Worm (Caenorhabditis elegans) whole organism, L3 larva: ENCODE results near the gene cct-1.

Experiments used
- R02D3.7 ChIP-seq: fragments of 150-350 bp; optimal IDR thresholded peaks from 2 replicates; lab custom pipeline; 2014; ENCODE audit warnings: missing biosample characterization, missing genetic modification characterization
- ZK546.5 ChIP-seq: sonication (generic microtip); optimal IDR thresholded peaks from 2 replicates; lab custom pipeline; 2017; ENCODE audit warnings: missing biosample characterization, missing genetic modification characterization
- aly-2 ChIP-seq: fragments of 150-350 bp; optimal IDR thresholded peaks from 2 replicates; lab custom pipeline; 2014; ENCODE audit warnings: missing biosample characterization, missing genetic modification characterization
- ama-1 ChIP-seq: fragments of 150-350 bp; optimal IDR thresholded peaks from 2 replicates; lab custom pipeline; 2018
- ceh-16 ChIP-seq: sonication (generic microtip); optimal IDR thresholded peaks from 2 replicates; lab custom pipeline; 2017; ENCODE audit warnings: missing biosample characterization, missing genetic modification characterization
- ceh-28 ChIP-seq: fragments of 150-350 bp; optimal IDR thresholded peaks from 2 replicates; lab custom pipeline; 2014; ENCODE audit warnings: missing biosample characterization, missing genetic modification reagents, missing genetic modification characterization
- ceh-82 ChIP-seq: fragments of 150-350 bp; optimal IDR thresholded peaks from 2 replicates; lab custom pipeline; 2014; ENCODE audit warnings: missing biosample characterization, missing genetic modification characterization
- ceh-9 ChIP-seq: sonication (generic microtip); optimal IDR thresholded peaks from 2 replicates; lab custom pipeline; 2018; ENCODE audit warnings: missing biosample characterization, missing genetic modification characterization
- daf-12 ChIP-seq: fragments of 150-350 bp; optimal IDR thresholded peaks from 2 replicates; lab custom pipeline; 2014; ENCODE audit warnings: missing biosample characterization, missing genetic modification reagents, missing genetic modification characterization
- egl-27 ChIP-seq: sonication (generic microtip); optimal IDR thresholded peaks from 4 replicates; lab custom pipeline; 2017; ENCODE audit warnings: missing biosample characterization, missing genetic modification reagents, missing genetic modification characterization
- egl-5 ChIP-seq: fragments of 150-350 bp; optimal IDR thresholded peaks from 2 replicates; lab custom pipeline; 2017; ENCODE audit warnings: missing biosample characterization, missing genetic modification reagents, missing genetic modification characterization, inconsistent platforms
- elt-1 ChIP-seq: fragments of 150-350 bp; optimal IDR thresholded peaks from 2 replicates; lab custom pipeline; 2014; ENCODE audit warnings: missing biosample characterization, missing genetic modification characterization
- elt-2 ChIP-seq: sonication (generic microtip); optimal IDR thresholded peaks from 2 replicates; lab custom pipeline; 2016; ENCODE audit warnings: missing genetic modification reagents, mild to moderate bottlenecking, missing genetic modification characterization, missing compliant biosample characterization
- elt-3 ChIP-seq, 3 experiments: fragments of 150-350 bp in 1 of 3; sonication (generic microtip) in 2 of 3; optimal IDR thresholded peaks; 2 replicates in 2 of 3; 4 replicates in 1 of 3; lab custom pipeline; 2014 to 2017; ENCODE audit warnings: missing biosample characterization in 3 of 3, missing genetic modification characterization in 3 of 3
- eor-1 ChIP-seq, 2 experiments: fragments of 150-350 bp; optimal IDR thresholded peaks; 2 replicates each; lab custom pipeline; 2014 to 2018; ENCODE audit warnings: missing biosample characterization in 2 of 2, missing genetic modification characterization in 2 of 2
- fkh-10 ChIP-seq: sonication (generic microtip); optimal IDR thresholded peaks from 2 replicates; lab custom pipeline; 2017; ENCODE audit warnings: missing biosample characterization, missing genetic modification reagents, missing genetic modification characterization
- fkh-2 ChIP-seq: fragments of 150-350 bp; optimal IDR thresholded peaks from 2 replicates; lab custom pipeline; 2014; ENCODE audit warnings: missing biosample characterization, missing genetic modification reagents, missing genetic modification characterization
- fos-1 ChIP-seq: fragments of 150-350 bp; optimal IDR thresholded peaks from 2 replicates; lab custom pipeline; 2014; ENCODE audit warnings: missing biosample characterization, missing genetic modification characterization
- hmg-11 ChIP-seq: sonication (generic microtip); optimal IDR thresholded peaks from 2 replicates; lab custom pipeline; 2016; ENCODE audit warnings: missing genetic modification characterization, missing compliant biosample characterization
- jun-1 ChIP-seq: fragments of 150-350 bp; optimal IDR thresholded peaks from 2 replicates; lab custom pipeline; 2014; ENCODE audit warnings: missing biosample characterization, missing genetic modification reagents, missing genetic modification characterization
- lin-15B ChIP-seq: fragments of 150-350 bp; optimal IDR thresholded peaks from 2 replicates; lab custom pipeline; 2014; ENCODE audit warnings: missing biosample characterization, missing genetic modification characterization
- lin-39 ChIP-seq: fragments of 150-350 bp; optimal IDR thresholded peaks from 2 replicates; lab custom pipeline; 2018; ENCODE audit warnings: missing biosample characterization, missing genetic modification reagents, missing genetic modification characterization
- lsy-12 ChIP-seq: sonication (generic microtip); optimal IDR thresholded peaks from 2 replicates; lab custom pipeline; 2016; ENCODE audit warnings: mild to moderate bottlenecking, missing genetic modification characterization, missing compliant biosample characterization
- mdl-1 ChIP-seq: fragments of 150-350 bp; optimal IDR thresholded peaks from 2 replicates; lab custom pipeline; 2014; ENCODE audit warnings: missing biosample characterization, missing genetic modification characterization
- mml-1 ChIP-seq: fragments of 150-350 bp; sonication (generic microtip); optimal IDR thresholded peaks from 3 replicates; lab custom pipeline; 2014; ENCODE audit warnings: missing biosample characterization, missing genetic modification characterization
- nfya-1 ChIP-seq: sonication (generic microtip); optimal IDR thresholded peaks from 2 replicates; lab custom pipeline; 2017; ENCODE audit warnings: missing genetic modification characterization, mild to moderate bottlenecking, missing compliant biosample characterization, antibody characterized with exemption, moderate library complexity; ENCODE audit not compliant: insufficient read depth
- nhr-11 ChIP-seq: fragments of 150-350 bp; optimal IDR thresholded peaks from 2 replicates; lab custom pipeline; 2014; ENCODE audit warnings: missing biosample characterization, missing genetic modification characterization
- nhr-12 ChIP-seq: fragments of 150-350 bp; optimal IDR thresholded peaks from 2 replicates; lab custom pipeline; 2014; ENCODE audit warnings: missing biosample characterization, missing genetic modification characterization
- nhr-23 ChIP-seq: fragments of 150-350 bp; optimal IDR thresholded peaks from 2 replicates; lab custom pipeline; 2014; ENCODE audit warnings: missing biosample characterization, missing genetic modification reagents, missing genetic modification characterization
- nhr-237 ChIP-seq: fragments of 150-350 bp; optimal IDR thresholded peaks from 2 replicates; lab custom pipeline; 2014; ENCODE audit warnings: missing biosample characterization, missing genetic modification characterization
- nhr-25 ChIP-seq: sonication (generic microtip); optimal IDR thresholded peaks from 2 replicates; lab custom pipeline; 2017; ENCODE audit warnings: missing biosample characterization, missing genetic modification characterization
- nhr-28 ChIP-seq: fragments of 150-350 bp; optimal IDR thresholded peaks from 2 replicates; lab custom pipeline; 2014; ENCODE audit warnings: missing biosample characterization, missing genetic modification characterization
- nhr-43 ChIP-seq: sonication (generic microtip); optimal IDR thresholded peaks from 2 replicates; lab custom pipeline; 2016; ENCODE audit warnings: mild to moderate bottlenecking, missing genetic modification characterization, missing compliant biosample characterization; ENCODE audit not compliant: poor library complexity, severe bottlenecking
- nhr-67 ChIP-seq: fragments of 150-350 bp; optimal IDR thresholded peaks from 2 replicates; lab custom pipeline; 2014; ENCODE audit warnings: missing biosample characterization, missing genetic modification characterization
- nhr-76 ChIP-seq: fragments of 150-350 bp; sonication (generic microtip); optimal IDR thresholded peaks from 5 replicates; lab custom pipeline; 2014; ENCODE audit warnings: missing biosample characterization, missing genetic modification characterization
- nhr-77 ChIP-seq: fragments of 150-350 bp; optimal IDR thresholded peaks from 2 replicates; lab custom pipeline; 2014; ENCODE audit warnings: missing biosample characterization, missing genetic modification characterization
- pha-4 ChIP-seq: fragments of 150-350 bp; optimal IDR thresholded peaks from 2 replicates; lab custom pipeline; 2014; ENCODE audit warnings: missing biosample characterization, missing genetic modification reagents, missing genetic modification characterization
- pqm-1 ChIP-seq: fragments of 150-350 bp; optimal IDR thresholded peaks from 2 replicates; lab custom pipeline; 2017; ENCODE audit warnings: missing biosample characterization, missing genetic modification characterization, inconsistent platforms
- sea-2 ChIP-seq: fragments of 150-350 bp; sonication (generic microtip); optimal IDR thresholded peaks from 4 replicates; lab custom pipeline; 2014; ENCODE audit warnings: missing biosample characterization, missing genetic modification reagents, missing genetic modification characterization
- skn-1 ChIP-seq: fragments of 150-350 bp; optimal IDR thresholded peaks from 2 replicates; lab custom pipeline; 2014; ENCODE audit warnings: missing biosample characterization, missing genetic modification characterization
- snpc-4 ChIP-seq: fragments of 150-350 bp; optimal IDR thresholded peaks from 2 replicates; lab custom pipeline; 2014; ENCODE audit warnings: missing biosample characterization, missing genetic modification characterization
- tbx-2 ChIP-seq: sonication (generic microtip); optimal IDR thresholded peaks from 2 replicates; lab custom pipeline; 2016; ENCODE audit warnings: mild to moderate bottlenecking, missing genetic modification characterization, missing compliant biosample characterization
- unc-39 ChIP-seq: sonication (generic microtip); optimal IDR thresholded peaks from 4 replicates; lab custom pipeline; 2017; ENCODE audit warnings: missing biosample characterization, missing genetic modification characterization
- unc-62 ChIP-seq: fragments of 150-350 bp; sonication (generic microtip); optimal IDR thresholded peaks from 4 replicates; lab custom pipeline; 2014; ENCODE audit warnings: missing biosample characterization, missing genetic modification reagents, missing genetic modification characterization
- zag-1 ChIP-seq: fragments of 150-350 bp; optimal IDR thresholded peaks from 2 replicates; lab custom pipeline; 2014; ENCODE audit warnings: missing biosample characterization, missing genetic modification characterization
- ztf-11 ChIP-seq: fragments of 150-350 bp; optimal IDR thresholded peaks from 2 replicates; lab custom pipeline; 2014; ENCODE audit warnings: missing biosample characterization, missing genetic modification characterization
- ztf-4 ChIP-seq: fragments of 150-350 bp; optimal IDR thresholded peaks from 2 replicates; lab custom pipeline; 2014; ENCODE audit warnings: missing biosample characterization, missing genetic modification characterization

cct-1 gene

DNA sequence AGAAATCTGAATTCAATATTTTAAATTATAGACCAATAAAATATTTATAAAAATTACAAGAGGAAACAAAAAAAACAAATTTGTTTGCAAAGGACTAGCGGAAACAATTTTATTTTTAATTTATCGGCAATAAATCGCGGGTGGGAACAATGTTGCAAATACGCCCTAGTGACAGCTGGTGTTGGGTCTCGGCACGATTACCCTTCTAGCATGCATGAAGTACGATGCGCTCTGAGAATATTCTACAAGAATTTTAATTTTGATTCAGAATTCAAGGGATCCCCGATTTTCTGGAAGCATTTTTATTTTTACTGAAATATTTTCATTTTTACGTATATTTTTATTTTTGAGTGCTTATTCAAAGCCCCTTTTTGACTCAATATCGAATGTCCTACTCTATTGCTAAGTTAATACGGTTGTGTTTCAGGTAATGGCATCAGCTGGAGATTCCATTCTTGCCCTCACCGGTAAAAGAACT is at the start of gene cct-1, which contains the start of gene mig-5:
cct-1 (plus strand) TSS at position 428 of the 478 bp plus-strand sequence.
mig-5 (minus strand) TSS at position 8 of the 478 bp plus-strand sequence.
- TF ChIP-seq ceh-16 (tag; lab: Kevin White, UChicago): peak; percentile 48
- TF ChIP-seq lin-39: peak; percentile 96
- no peak for TF ChIP-seq mml-1 (tag; lab: Kevin White, UChicago)
- peak; percentile 99 for TF ChIP-seq lin-15B (tag; lab: Kevin White, UChicago)
- TF ChIP-seq elt-3 (tag; optimal IDR thresholded peaks at IDR 0.05; lab: Kevin White, UChicago): peak in 2 of 3 experiments; percentile 20 to 79
- TF ChIP-seq unc-39 (tag; lab: Kevin White, UChicago): no peak
- peak; percentile 96 for TF ChIP-seq ceh-82 (tag; lab: Kevin White, UChicago)
- peak; percentile 29 for TF ChIP-seq egl-27 (tag; lab: Kevin White, UChicago)
- TF ChIP-seq nhr-43 (tag; lab: Kevin White, UChicago): peak; percentile 98
- peak; percentile 99 for TF ChIP-seq nfya-1 (tag; lab: Kevin White, UChicago)
- peak; percentile 35 for TF ChIP-seq nhr-76
- peak; percentile 96 for TF ChIP-seq skn-1
- peak; percentile 93 for TF ChIP-seq nhr-77
- TF ChIP-seq fkh-10: peak; percentile 91
- TF ChIP-seq zag-1 (tag; lab: Kevin White, UChicago): peak; percentile 81
- peak; percentile 52 for TF ChIP-seq ZK546.5 (tag; lab: Kevin White, UChicago)
- TF ChIP-seq nhr-12 (tag; lab: Kevin White, UChicago): no peak
- peak; percentile 62 for TF ChIP-seq nhr-28 (tag; lab: Kevin White, UChicago)
- TF ChIP-seq jun-1 (tag; lab: Kevin White, UChicago): peak; percentile 95
- no peak for TF ChIP-seq ceh-9 (tag; lab: Kevin White, UChicago)
- TF ChIP-seq sea-2 (GFP tag; lab: Kevin White, UChicago): no peak
- TF ChIP-seq R02D3.7 (tag; lab: Kevin White, UChicago): peak; percentile 95
- peak; percentile 62 for TF ChIP-seq mdl-1 (tag; lab: Kevin White, UChicago)
- TF ChIP-seq ztf-4 (tag; lab: Kevin White, UChicago): no peak
- TF ChIP-seq nhr-237 (tag; lab: Kevin White, UChicago): no peak
- peak; percentile 96 for TF ChIP-seq hmg-11 (tag; lab: Kevin White, UChicago)
- peak; percentile 77 for TF ChIP-seq ama-1 (lab: Kevin White, UChicago)
- TF ChIP-seq tbx-2 (tag; lab: Kevin White, UChicago): peak; percentile 91
- peak; percentile 86 for TF ChIP-seq elt-1 (tag; lab: Kevin White, UChicago)
- no peak for TF ChIP-seq fkh-2
- peak; percentile 20 for TF ChIP-seq fos-1 (tag; lab: Kevin White, UChicago)
- TF ChIP-seq lsy-12 (tag; lab: Kevin White, UChicago): peak; percentile 96
- peak; percentile 94 for TF ChIP-seq nhr-25 (tag; lab: Kevin White, UChicago)
- peak; percentile 86 for TF ChIP-seq snpc-4 (tag; lab: Kevin White, UChicago)
- TF ChIP-seq ztf-11 (tag; lab: Kevin White, UChicago): no peak
- TF ChIP-seq aly-2: peak; percentile 91
- TF ChIP-seq ceh-28 (tag; lab: Kevin White, UChicago): peak; percentile 94
- peak; percentile 99 for TF ChIP-seq nhr-23 (tag; lab: Kevin White, UChicago)
- TF ChIP-seq daf-12: peak; percentile 30
- TF ChIP-seq elt-2 (tag; lab: Kevin White, UChicago): peak; percentile 80
- peak; percentile 98 for TF ChIP-seq egl-5 (tag; lab: Kevin White, UChicago)
- TF ChIP-seq eor-1 (tag; optimal IDR thresholded peaks at IDR 0.05; lab: Kevin White, UChicago): no peak
- peak; percentile 92 for TF ChIP-seq nhr-11 (tag; lab: Kevin White, UChicago)
- TF ChIP-seq pha-4: peak; percentile 99
- no peak for TF ChIP-seq nhr-67 (tag; lab: Kevin White, UChicago)
- TF ChIP-seq unc-62 (GFP tag; lab: Kevin White, UChicago): peak; percentile 86
- TF ChIP-seq pqm-1 (tag; lab: Kevin White, UChicago): peak; percentile 92
